Worm (Caenorhabditis elegans): ENCODE data around the gene fbxc-54.

ce11 chrII:73892-74291 lies 42.4 kb downstream of the fbxc-54 start:
- TF ChIP-seq ama-1 (optimal IDR thresholded peaks at IDR 0.05) (no peak), pha-4 (tag; optimal IDR thresholded peaks at IDR 0.05) (no peak), unc-86 (tag; optimal IDR thresholded peaks at IDR 0.05) (no peak), ceh-6 (GFP tag; optimal IDR thresholded peaks at IDR 0.05) (no peak), sox-2 (GFP tag; IDR thresholded peaks at IDR 0.05) (no peak), elt-2 (tag; optimal IDR thresholded peaks at IDR 0.05) (no peak), ceh-14 (tag; optimal IDR thresholded peaks at IDR 0.05) (no peak), ets-4 (tag; optimal IDR thresholded peaks at IDR 0.05) (no peak), F13H6.1 (tag; optimal IDR thresholded peaks at IDR 0.05) (no peak), unc-55 (GFP tag; optimal IDR thresholded peaks at IDR 0.05) (no peak), ztf-16 (tag; optimal IDR thresholded peaks at IDR 0.05) (no peak)

All from whole organism, late embryonic.